Worm (Caenorhabditis elegans): Measurements from ENCODE around the gene F16B12.4.

DNA sequence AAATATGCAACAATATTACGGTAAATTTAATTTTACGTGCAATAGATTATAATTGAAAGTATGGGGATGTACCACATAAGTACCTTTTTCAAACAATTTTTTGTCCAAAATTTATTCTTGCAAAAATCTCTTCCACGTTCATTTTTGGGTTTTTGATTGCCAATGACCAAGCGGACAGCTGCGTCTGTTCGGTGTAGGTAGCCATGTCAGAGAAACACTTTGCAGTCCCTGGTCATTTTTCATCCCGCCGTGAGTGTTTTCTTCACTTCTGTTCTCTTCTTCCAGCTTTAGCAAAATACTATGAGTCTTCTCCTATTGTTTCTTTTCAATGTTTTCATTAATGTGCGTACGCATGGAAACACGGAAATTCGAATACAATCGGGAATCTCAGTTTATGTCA, 8.4 kb downstream of the F16B12.4 start, which contains the start of gene dsl-4:
- TF ChIP-seq elt-3 (tag; optimal IDR thresholded peaks at IDR 0.05): no peak
- no peak for TF ChIP-seq ceh-16 (tag; optimal IDR thresholded peaks at IDR 0.05)
- TF ChIP-seq snpc-4 (tag; optimal IDR thresholded peaks at IDR 0.05): no peak
- no peak for TF ChIP-seq nhr-11 (tag; optimal IDR thresholded peaks at IDR 0.05)
- TF ChIP-seq nhr-237 (tag; optimal IDR thresholded peaks at IDR 0.05): no peak
- TF ChIP-seq fkh-10 (GFP tag; optimal IDR thresholded peaks at IDR 0.05): no peak
- TF ChIP-seq elt-1 (tag; optimal IDR thresholded peaks at IDR 0.05): no peak
- no peak for TF ChIP-seq tbx-2 (tag; optimal IDR thresholded peaks at IDR 0.05)
- TF ChIP-seq fos-1 (tag; optimal IDR thresholded peaks at IDR 0.05): no peak
- no peak for TF ChIP-seq ceh-82 (tag; optimal IDR thresholded peaks at IDR 0.05)
- TF ChIP-seq ztf-11 (tag; optimal IDR thresholded peaks at IDR 0.05): no peak
